Worm (Caenorhabditis elegans) whole organism, midembryonic: ENCODE results near the gene srj-18.
A peak's percentile ranks its signal among the peaks of the same experiment; 100 is the strongest.

Experiments
- T22C8.4 ChIP-seq: fragments of 200-800 bp; sonication (Bioruptor generic); IDR thresholded peaks from 2 replicates; pipeline ENCODE4 v1.3.6; 2022; ENCODE audit warnings: missing genetic modification characterization, missing compliant biosample characterization
- cog-1 ChIP-seq: sonication (generic microtip); optimal IDR thresholded peaks from 2 replicates; lab custom pipeline; 2016; ENCODE audit warnings: missing genetic modification characterization, missing compliant biosample characterization
- flt-1 ChIP-seq: fragments of 200-800 bp; sonication (Bioruptor generic); IDR thresholded peaks from 2 replicates; pipeline ENCODE4 v1.3.6; 2022; ENCODE audit warnings: missing genetic modification characterization, missing compliant biosample characterization
- klf-2 ChIP-seq: fragments of 200-800 bp; sonication (Bioruptor generic); conservative IDR thresholded peaks from 2 replicates; pipeline ENCODE4 v1.3.6; 2022; ENCODE audit warnings: missing genetic modification reagents, missing genetic modification characterization, missing compliant biosample characterization
- med-1 ChIP-seq: sonication (generic microtip); optimal IDR thresholded peaks from 2 replicates; lab custom pipeline; 2017; ENCODE audit warnings: missing genetic modification characterization, mild to moderate bottlenecking, missing compliant biosample characterization, antibody characterized with exemption, missing genetic modification reagents; ENCODE audit not compliant: insufficient read depth
- ref-1 ChIP-seq: fragments of 200-800 bp; sonication (Bioruptor generic); conservative IDR thresholded peaks from 2 replicates; pipeline ENCODE4 v1.3.6; 2022; ENCODE audit warnings: missing genetic modification reagents, missing genetic modification characterization, missing compliant biosample characterization
- tab-1 ChIP-seq: fragments of 200-800 bp; sonication (Bioruptor generic); IDR thresholded peaks from 2 replicates; pipeline ENCODE4 v1.3.6; 2022; ENCODE audit warnings: missing genetic modification characterization, missing compliant biosample characterization
- ztf-23 ChIP-seq: fragments of 200-800 bp; sonication (Bioruptor generic); IDR thresholded peaks from 2 replicates; pipeline ENCODE4 v1.3.6; 2022; ENCODE audit warnings: missing genetic modification reagents, missing genetic modification characterization, missing compliant biosample characterization
- ztf-29 ChIP-seq: fragments of 200-800 bp; sonication (Bioruptor generic); IDR thresholded peaks from 2 replicates; pipeline ENCODE4 v1.3.6; 2022; ENCODE audit warnings: missing genetic modification reagents, missing genetic modification characterization, missing compliant biosample characterization

The srj-18 gene

ce11 chrV:2774042-2774441 lies at the start of gene srj-18:
TSS of gene srj-18 (plus strand) at chrV:2774342.
- no peak for TF ChIP-seq cog-1 (tag; lab: Kevin White, UChicago)
- no peak for TF ChIP-seq flt-1
- TF ChIP-seq ztf-29 (GFP tag; lab: Robert Waterston, UW): no peak
- TF ChIP-seq ztf-23: no peak
- TF ChIP-seq ref-1 (GFP tag; lab: Robert Waterston, UW): no peak
- no peak for TF ChIP-seq tab-1 (GFP tag; lab: Robert Waterston, UW)
- TF ChIP-seq med-1 (GFP tag; lab: Kevin White, UChicago): no peak
- TF ChIP-seq T22C8.4 (GFP tag; lab: Robert Waterston, UW): no peak

ce11 chrV:2725225-2725624 lies 48.9 kb upstream of the srj-18 start, which contains the start of gene srg-59:
TSS of gene srg-59 (minus strand) at chrV:2725325.
- no peak for TF ChIP-seq cog-1 (tag; lab: Kevin White, UChicago)
- no peak for TF ChIP-seq flt-1
- TF ChIP-seq ztf-23: no peak
- no peak for TF ChIP-seq tab-1 (GFP tag; lab: Robert Waterston, UW)
- TF ChIP-seq ref-1 (GFP tag; lab: Robert Waterston, UW): no peak
- no peak for TF ChIP-seq med-1 (GFP tag; lab: Kevin White, UChicago)
- no peak for TF ChIP-seq klf-2 (GFP tag; lab: Robert Waterston, UW)
- TF ChIP-seq ztf-29 (GFP tag; lab: Robert Waterston, UW): no peak
- no peak for TF ChIP-seq T22C8.4 (GFP tag; lab: Robert Waterston, UW)

- TF ChIP-seq klf-2 (GFP tag; lab: Robert Waterston, UW) (no peak), ztf-29 (GFP tag; lab: Robert Waterston, UW) (no peak), T22C8.4 (GFP tag; lab: Robert Waterston, UW) (no peak), ref-1 (GFP tag; lab: Robert Waterston, UW) (no peak), flt-1 (no peak), cog-1 (tag; lab: Kevin White, UChicago) (no peak), med-1 (GFP tag; lab: Kevin White, UChicago) (no peak), tab-1 (GFP tag; lab: Robert Waterston, UW) (no peak), ztf-23 (no peak)
Measured at ce11 chrV:2727101-2727500, 47.0 kb upstream of the srj-18 start, which contains the start of gene str-13. TSS of gene str-13 (minus strand) at chrV:2727201.

- TF ChIP-seq flt-1: no peak
- no peak for TF ChIP-seq cog-1 (tag; lab: Kevin White, UChicago)
- TF ChIP-seq ztf-23: no peak
- no peak for TF ChIP-seq ref-1 (GFP tag; lab: Robert Waterston, UW)
- TF ChIP-seq ztf-29 (GFP tag; lab: Robert Waterston, UW): no peak
- TF ChIP-seq T22C8.4 (GFP tag; lab: Robert Waterston, UW): no peak
- no peak for TF ChIP-seq med-1 (GFP tag; lab: Kevin White, UChicago)
- TF ChIP-seq tab-1 (GFP tag; lab: Robert Waterston, UW): no peak
Measured at ce11 chrV:2728236-2728635, 45.9 kb upstream of the srj-18 start, which contains the start of gene str-33. TSS of gene str-33 (plus strand) at chrV:2728536.

- TF ChIP-seq T22C8.4 (GFP tag; lab: Robert Waterston, UW): no peak
- no peak for TF ChIP-seq klf-2 (GFP tag; lab: Robert Waterston, UW)
- TF ChIP-seq ztf-29 (GFP tag; lab: Robert Waterston, UW): no peak
- TF ChIP-seq cog-1 (tag; lab: Kevin White, UChicago): no peak
- TF ChIP-seq ztf-23: no peak
- TF ChIP-seq tab-1 (GFP tag; lab: Robert Waterston, UW): no peak
- no peak for TF ChIP-seq med-1 (GFP tag; lab: Kevin White, UChicago)
- TF ChIP-seq ref-1 (GFP tag; lab: Robert Waterston, UW): no peak
Measured at ce11 chrV:2730784-2731480, 43.2 kb upstream of the srj-18 start, which contains the start of gene dod-3. TSS of gene dod-3 (minus strand) at chrV:2731098.

ce11 chrV:2734360-2734759 lies 39.8 kb upstream of the srj-18 start, which contains the start of gene srg-57:
TSS of gene srg-57 (minus strand) at chrV:2734460.
- TF ChIP-seq tab-1 (GFP tag; lab: Robert Waterston, UW) (no peak), T22C8.4 (GFP tag; lab: Robert Waterston, UW) (no peak), ztf-23 (no peak), med-1 (GFP tag; lab: Kevin White, UChicago) (no peak), cog-1 (tag; lab: Kevin White, UChicago) (no peak), ztf-29 (GFP tag; lab: Robert Waterston, UW) (no peak), klf-2 (GFP tag; lab: Robert Waterston, UW) (no peak), ref-1 (GFP tag; lab: Robert Waterston, UW) (no peak), flt-1 (no peak)

ce11 chrV:2738174-2738573 lies 36.0 kb upstream of the srj-18 start, which contains the start of gene srg-56:
TSS of gene srg-56 (minus strand) at chrV:2738274.
- TF ChIP-seq klf-2 (GFP tag; lab: Robert Waterston, UW): no peak
- TF ChIP-seq ztf-29 (GFP tag; lab: Robert Waterston, UW): no peak
- TF ChIP-seq ztf-23: no peak
- TF ChIP-seq tab-1 (GFP tag; lab: Robert Waterston, UW): no peak
- no peak for TF ChIP-seq med-1 (GFP tag; lab: Kevin White, UChicago)
- no peak for TF ChIP-seq flt-1
- no peak for TF ChIP-seq ref-1 (GFP tag; lab: Robert Waterston, UW)
- no peak for TF ChIP-seq T22C8.4 (GFP tag; lab: Robert Waterston, UW)
- TF ChIP-seq cog-1 (tag; lab: Kevin White, UChicago): no peak

ce11 chrV:2739607-2740006 lies 34.5 kb upstream of the srj-18 start:
- 0 out of 2 replicates have a peak, but pooled peaks have one; percentile 14 for TF ChIP-seq flt-1
- no peak for TF ChIP-seq klf-2 (GFP tag; lab: Robert Waterston, UW)
- no peak for TF ChIP-seq ztf-29 (GFP tag; lab: Robert Waterston, UW)
- no peak for TF ChIP-seq ref-1 (GFP tag; lab: Robert Waterston, UW)
- no peak for TF ChIP-seq T22C8.4 (GFP tag; lab: Robert Waterston, UW)

ce11 chrV:2740228-2740627 lies 33.9 kb upstream of the srj-18 start, which contains the start of gene srg-61:
TSS of gene srg-61 (minus strand) at chrV:2740328.
- TF ChIP-seq tab-1 (GFP tag; lab: Robert Waterston, UW): no peak
- TF ChIP-seq ztf-23: no peak
- TF ChIP-seq klf-2 (GFP tag; lab: Robert Waterston, UW): no peak
- TF ChIP-seq T22C8.4 (GFP tag; lab: Robert Waterston, UW): no peak
- no peak for TF ChIP-seq cog-1 (tag; lab: Kevin White, UChicago)
- TF ChIP-seq flt-1: no peak
